Fruit fly (Drosophila melanogaster): ENCODE data around the gene Fhos.

Gene Fhos

DNA sequence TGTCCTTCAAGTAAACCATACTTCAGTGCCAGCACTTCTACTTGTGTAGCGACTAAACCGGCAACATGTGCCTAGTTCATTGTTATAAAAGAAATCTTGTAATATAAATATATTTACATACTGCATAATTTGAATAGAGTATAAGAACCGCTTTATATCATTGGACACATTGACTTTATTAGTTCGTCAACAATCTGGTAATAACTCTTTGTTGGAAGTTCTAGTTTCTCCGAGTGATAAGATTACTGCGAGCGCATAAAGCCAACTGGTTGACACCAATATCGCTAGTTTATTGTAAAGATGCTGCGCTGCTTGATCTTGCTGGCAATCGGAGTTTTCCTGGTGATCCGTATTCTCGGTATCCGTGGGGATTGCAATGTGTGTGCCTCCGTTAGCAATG lies 54.8 kb downstream of the Fhos start, which contains the start of gene CG13308:
CG13308 (plus strand) TSS at position 301 of the 400 bp plus-strand sequence.
- TF ChIP-seq CG11617 (GFP tag; optimal IDR thresholded peaks at IDR 0.05) (no peak), Clk (GFP tag; optimal IDR thresholded peaks at IDR 0.05) (no peak), CG5204 (GFP tag; optimal IDR thresholded peaks at IDR 0.05) (no peak), kay (GFP tag; ENCODE audit: borderline replicate concordance) (no peak), Mnt (GFP tag; optimal IDR thresholded peaks at IDR 0.05) (no peak), CG1620 (GFP tag; optimal IDR thresholded peaks at IDR 0.05) (no peak)

DNA sequence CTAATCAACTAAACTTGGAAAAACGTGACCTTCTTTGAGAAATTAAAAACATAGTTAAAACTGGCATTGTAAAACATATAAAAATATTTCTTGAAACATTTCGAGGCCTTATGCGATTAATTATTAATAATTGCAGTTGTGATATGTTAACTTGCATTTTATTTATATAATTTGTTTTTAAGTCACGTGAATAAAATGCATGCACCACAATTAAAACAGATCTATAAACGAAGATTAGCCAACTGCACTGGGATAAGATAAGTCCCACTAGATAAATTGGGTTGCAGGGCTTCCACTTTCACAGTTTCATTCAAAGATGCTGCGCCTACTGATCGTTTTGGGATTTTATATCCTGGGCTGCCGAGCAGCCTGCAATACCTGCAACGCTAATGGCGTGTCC lies 56.7 kb downstream of the Fhos start, which contains the start of gene CG13309:
CG13309 (plus strand) TSS at position 301 of the 400 bp plus-strand sequence.
- TF ChIP-seq CG7101 (tag; optimal IDR thresholded peaks at IDR 0.05) = no peak
- TF ChIP-seq ovo (GFP tag; optimal IDR thresholded peaks at IDR 0.05) = no peak
- TF ChIP-seq CG11617 (GFP tag; optimal IDR thresholded peaks at IDR 0.05) = no peak
- no peak for TF ChIP-seq Clk (GFP tag; optimal IDR thresholded peaks at IDR 0.05)

DNA sequence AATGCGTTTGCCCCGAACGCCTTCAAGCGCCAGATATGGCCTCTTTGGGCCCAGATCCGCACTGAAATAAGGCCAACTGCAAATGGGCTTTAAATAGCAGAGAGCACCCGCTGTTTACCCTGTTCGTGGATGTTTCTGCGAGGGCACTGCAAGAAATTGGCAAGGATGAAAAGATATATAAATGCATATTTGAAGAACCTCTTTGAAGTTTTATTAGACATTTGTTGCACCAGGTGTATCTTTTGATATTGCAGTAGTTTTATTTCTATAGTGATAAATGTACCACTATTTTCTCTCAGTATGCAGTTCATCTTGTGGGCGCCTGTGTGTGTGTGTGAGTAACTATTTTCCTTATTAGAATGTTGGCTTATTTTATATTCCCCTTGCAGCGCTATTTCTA lies 60.1 kb downstream of the Fhos start:
- TF ChIP-seq CG7045 (GFP tag; optimal IDR thresholded peaks at IDR 0.05) (no peak), toe (GFP tag; optimal IDR thresholded peaks at IDR 0.05) (peak; percentile 5)

DNA sequence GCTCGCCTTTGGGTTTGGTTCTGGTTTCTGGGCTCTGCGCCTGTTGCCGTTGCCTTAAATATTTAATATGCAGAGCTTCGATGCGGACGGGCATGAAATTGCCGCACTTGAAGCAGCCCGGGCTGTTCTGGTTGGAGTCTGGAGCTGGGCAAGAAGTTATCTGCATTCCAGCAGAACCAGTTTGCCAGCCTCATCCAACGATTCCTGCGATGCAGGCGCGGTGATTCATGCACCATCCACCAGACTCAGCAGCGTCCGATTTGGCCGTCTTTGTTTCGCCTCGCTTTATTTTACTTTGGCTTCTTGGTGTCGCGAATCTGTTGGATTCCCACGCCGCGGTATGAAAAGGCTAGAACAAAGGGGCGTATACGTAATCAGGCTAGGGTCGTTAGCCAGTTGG lies 66.0 kb downstream of the Fhos start:
- TF ChIP-seq cnc (optimal IDR thresholded peaks at IDR 0.05) (no peak), tj (GFP tag; optimal IDR thresholded peaks at IDR 0.05) (no peak), bab1 (GFP tag; optimal IDR thresholded peaks at IDR 0.05) (no peak), CG12768 (GFP tag; optimal IDR thresholded peaks at IDR 0.05) (no peak), Crg-1 (GFP tag; optimal IDR thresholded peaks at IDR 0.05) (no peak), toe (GFP tag; optimal IDR thresholded peaks at IDR 0.05) (no peak), CG33017 (tag; optimal IDR thresholded peaks at IDR 0.05) (no peak)

DNA sequence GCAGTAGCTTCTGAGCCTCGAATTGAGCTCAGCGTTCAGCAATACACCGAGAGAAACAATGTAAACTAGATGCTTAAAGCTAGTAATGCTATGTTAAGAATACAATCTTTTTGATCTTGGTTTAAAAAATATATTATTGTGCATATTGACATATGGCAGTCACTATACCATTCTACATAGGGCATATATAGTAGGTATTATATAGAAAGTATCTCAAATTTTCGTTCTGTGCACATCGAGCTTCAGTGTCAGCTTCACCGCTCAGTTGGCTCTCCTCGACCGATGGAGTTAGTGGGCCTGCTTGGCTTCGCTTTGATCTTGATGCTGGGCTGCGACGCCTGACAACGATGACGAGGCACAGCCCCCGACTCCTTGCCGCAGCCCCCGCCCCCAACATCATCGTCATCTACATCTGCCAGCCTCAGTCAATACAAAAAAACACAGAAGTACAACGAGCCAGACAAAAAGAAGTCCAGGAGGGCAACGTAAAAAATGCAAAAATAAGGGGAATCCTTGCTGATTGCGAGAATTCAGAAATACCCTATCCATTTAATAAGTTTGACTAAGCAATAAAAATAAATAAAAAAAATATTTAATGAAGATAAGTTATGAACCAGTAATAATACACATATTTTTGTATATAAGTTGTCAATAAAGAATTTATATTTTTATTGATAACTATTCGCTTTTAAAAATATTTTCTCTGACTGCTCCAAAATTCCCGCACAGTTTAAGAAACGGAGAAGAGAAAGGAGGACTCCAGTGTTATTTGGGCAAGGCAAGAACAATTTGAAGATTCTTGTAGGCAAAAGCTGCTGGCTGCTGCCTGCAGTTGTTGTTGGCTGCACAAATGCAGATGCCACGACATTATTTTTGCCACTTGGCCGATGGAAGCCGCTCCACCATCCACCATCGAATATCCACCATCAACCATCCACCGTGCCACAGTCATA lies 68.6 kb downstream of the Fhos start:
- TF ChIP-seq Crg-1 (GFP tag; optimal IDR thresholded peaks at IDR 0.05) = no peak
- TF ChIP-seq pad (GFP tag; optimal IDR thresholded peaks at IDR 0.05) = no peak
- TF ChIP-seq tj (GFP tag; optimal IDR thresholded peaks at IDR 0.05) = no peak
- TF ChIP-seq CG12768 (GFP tag; optimal IDR thresholded peaks at IDR 0.05) = no peak
- no peak for TF ChIP-seq CG7101 (tag; optimal IDR thresholded peaks at IDR 0.05)
- no peak for TF ChIP-seq CG5204 (GFP tag; optimal IDR thresholded peaks at IDR 0.05)
- TF ChIP-seq kay (GFP tag; ENCODE audit: borderline replicate concordance) = no peak
- TF ChIP-seq cnc (optimal IDR thresholded peaks at IDR 0.05) = no peak
- TF ChIP-seq ovo (GFP tag; optimal IDR thresholded peaks at IDR 0.05) = no peak
- no peak for TF ChIP-seq bab1 (GFP tag; optimal IDR thresholded peaks at IDR 0.05)
- no peak for TF ChIP-seq cic (GFP tag; optimal IDR thresholded peaks at IDR 0.05)
- no peak for TF ChIP-seq toe (GFP tag; optimal IDR thresholded peaks at IDR 0.05)
- no peak for TF ChIP-seq CG1620 (GFP tag; optimal IDR thresholded peaks at IDR 0.05)
- TF ChIP-seq CG7045 (GFP tag; optimal IDR thresholded peaks at IDR 0.05) = no peak
- TF ChIP-seq CG11617 (GFP tag; optimal IDR thresholded peaks at IDR 0.05) = no peak
- no peak for TF ChIP-seq CG14711 (tag; optimal IDR thresholded peaks at IDR 0.05)

DNA sequence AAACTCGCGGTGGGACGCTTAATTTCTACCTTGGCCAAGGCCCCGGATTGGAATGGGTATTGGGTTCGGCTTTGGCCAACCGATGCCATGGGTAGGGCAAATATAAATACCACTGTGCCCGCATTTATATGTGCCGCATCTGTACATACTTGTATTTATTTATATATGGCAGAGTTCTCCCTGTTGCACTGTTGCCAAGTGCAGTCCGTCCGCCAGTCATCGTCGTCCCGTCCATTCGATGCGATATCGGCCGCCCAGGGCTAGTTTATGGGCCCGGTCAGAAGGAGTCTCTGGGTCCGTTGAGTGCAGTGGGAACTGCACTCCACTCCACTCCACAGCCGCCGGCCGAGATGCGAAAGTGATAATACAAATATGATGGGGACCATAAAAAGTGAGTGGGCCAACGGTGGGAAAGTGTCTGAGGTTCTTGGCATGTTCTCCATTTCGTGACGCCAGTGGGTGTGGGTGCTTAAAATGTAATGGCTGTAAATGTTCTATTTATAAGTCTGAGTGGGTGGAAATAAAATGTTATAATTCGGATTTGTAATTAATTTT lies 69.5 kb downstream of the Fhos start:
- TF ChIP-seq Hr96 (GFP tag; optimal IDR thresholded peaks at IDR 0.05) (no peak), CG14711 (tag; optimal IDR thresholded peaks at IDR 0.05) (no peak), cic (GFP tag; optimal IDR thresholded peaks at IDR 0.05) (no peak), pad (GFP tag; optimal IDR thresholded peaks at IDR 0.05) (no peak), CG7045 (GFP tag; optimal IDR thresholded peaks at IDR 0.05) (no peak), Crg-1 (GFP tag; optimal IDR thresholded peaks at IDR 0.05) (no peak), bab1 (GFP tag; optimal IDR thresholded peaks at IDR 0.05) (no peak), Mnt (GFP tag; optimal IDR thresholded peaks at IDR 0.05) (no peak), CG5204 (GFP tag; optimal IDR thresholded peaks at IDR 0.05) (no peak), toe (GFP tag; optimal IDR thresholded peaks at IDR 0.05) (no peak), kay (GFP tag; ENCODE audit: borderline replicate concordance) (no peak), CG11617 (GFP tag; optimal IDR thresholded peaks at IDR 0.05) (no peak), cnc (optimal IDR thresholded peaks at IDR 0.05) (no peak), CG33017 (tag; optimal IDR thresholded peaks at IDR 0.05) (no peak), CG12768 (GFP tag; optimal IDR thresholded peaks at IDR 0.05) (no peak), CG1620 (GFP tag; optimal IDR thresholded peaks at IDR 0.05) (no peak), CG7101 (tag; optimal IDR thresholded peaks at IDR 0.05) (no peak), ovo (GFP tag; optimal IDR thresholded peaks at IDR 0.05) (no peak)
